Fruit fly (Drosophila melanogaster) whole organism, embryonic: Measurements from ENCODE around the gene corn.

Experiments used
- Atf-2 ChIP-seq: fragments of 200-800 bp; sonication (Bioruptor generic); optimal IDR thresholded peaks from 2 replicates; lab custom pipeline; 2016; ENCODE audit warnings: missing biosample characterization, missing genetic modification characterization
- Atf3 ChIP-seq: fragments of 200-800 bp; sonication (Bioruptor generic); optimal IDR thresholded peaks from 3 replicates; lab custom pipeline; 2016; ENCODE audit warnings: missing biosample characterization, missing genetic modification characterization
- CG10431 ChIP-seq: fragments of 200-800 bp; sonication (Bioruptor generic); optimal IDR thresholded peaks from 3 replicates; lab custom pipeline; 2018; ENCODE audit warnings: missing biosample characterization, mild to moderate bottlenecking, missing genetic modification characterization
- CG15514 ChIP-seq: fragments of 200-800 bp; sonication (Bioruptor generic); optimal IDR thresholded peaks from 3 replicates; lab custom pipeline; 2017; ENCODE audit warnings: missing biosample characterization, missing genetic modification characterization, mild to moderate bottlenecking, moderate library complexity, missing genetic modification reagents
- CG1603 ChIP-seq: fragments of 200-800 bp; sonication (Bioruptor generic); optimal IDR thresholded peaks from 2 replicates; lab custom pipeline; 2019; ENCODE audit warnings: missing biosample characterization, mild to moderate bottlenecking, missing genetic modification characterization, moderate library complexity
- CG16813 ChIP-seq: fragments of 200-800 bp; sonication (Bioruptor generic); IDR thresholded peaks from 3 replicates; pipeline ENCODE4 v1.3.6; 2022; ENCODE audit warnings: missing biosample characterization, missing genetic modification characterization; ENCODE audit not compliant: partially characterized antibody
- CG18599 ChIP-seq: fragments of 200-800 bp; sonication (Bioruptor generic); optimal IDR thresholded peaks from 3 replicates; lab custom pipeline; 2017; ENCODE audit warnings: missing biosample characterization, missing genetic modification characterization, mild to moderate bottlenecking, moderate library complexity, missing genetic modification reagents
- CG2678 ChIP-seq: fragments of 200-800 bp; sonication (Bioruptor generic); optimal IDR thresholded peaks from 3 replicates; lab custom pipeline; 2019; ENCODE audit warnings: missing biosample characterization, mild to moderate bottlenecking, missing genetic modification characterization, moderate library complexity
- CG3281 ChIP-seq: fragments of 200-800 bp; sonication (Bioruptor generic); optimal IDR thresholded peaks from 3 replicates; lab custom pipeline; 2017; ENCODE audit warnings: missing biosample characterization, mild to moderate bottlenecking, missing genetic modification characterization
- CG34376 ChIP-seq: fragments of 200-800 bp; sonication (Bioruptor generic); optimal IDR thresholded peaks from 2 replicates; lab custom pipeline; 2018; ENCODE audit warnings: missing biosample characterization, mild to moderate bottlenecking, missing genetic modification characterization
- CG4730 ChIP-seq: fragments of 200-800 bp; sonication (Bioruptor generic); IDR thresholded peaks from 2 replicates; pipeline ENCODE4 v1.3.6; 2022; ENCODE audit warnings: missing biosample characterization, missing genetic modification characterization
- CG6683 ChIP-seq: fragments of 200-800 bp; sonication (Bioruptor generic); optimal IDR thresholded peaks from 2 replicates; lab custom pipeline; 2017; ENCODE audit warnings: missing biosample characterization, mild to moderate bottlenecking, missing genetic modification characterization, missing genetic modification reagents
- CG8290 ChIP-seq, 3 experiments: fragments of 200-800 bp; sonication (Bioruptor generic); optimal IDR thresholded peaks; 2 replicates each; lab custom pipeline; 2016 to 2019; ENCODE audit warnings: missing biosample characterization in 3 of 3, missing genetic modification characterization in 3 of 3, mild to moderate bottlenecking in 2 of 3, moderate library complexity in 1 of 3
- CG8359 ChIP-seq: fragments of 200-800 bp; sonication (Bioruptor generic); optimal IDR thresholded peaks from 2 replicates; lab custom pipeline; 2017; ENCODE audit warnings: missing biosample characterization, mild to moderate bottlenecking, missing genetic modification characterization, borderline replicate concordance
- CG9797 ChIP-seq: fragments of 200-800 bp; sonication (Bioruptor generic); optimal IDR thresholded peaks from 3 replicates; lab custom pipeline; 2018; ENCODE audit warnings: missing biosample characterization, mild to moderate bottlenecking, missing genetic modification characterization
- CoRest ChIP-seq: fragments of 200-800 bp; sonication (Bioruptor generic); optimal IDR thresholded peaks from 3 replicates; lab custom pipeline; 2018; ENCODE audit warnings: missing biosample characterization, mild to moderate bottlenecking, missing genetic modification characterization, moderate library complexity
- D19B ChIP-seq: fragments of 200-800 bp; sonication (Bioruptor generic); optimal IDR thresholded peaks from 2 replicates; lab custom pipeline; 2017; ENCODE audit warnings: missing biosample characterization, mild to moderate bottlenecking, missing genetic modification characterization
- Dek ChIP-seq: fragments of 200-800 bp; sonication (Bioruptor generic); optimal IDR thresholded peaks from 3 replicates; lab custom pipeline; 2019; ENCODE audit warnings: missing biosample characterization, mild to moderate bottlenecking, missing genetic modification characterization, moderate library complexity
- HLHmδ ChIP-seq: fragments of 200-800 bp; sonication (Bioruptor generic); optimal IDR thresholded peaks from 2 replicates; lab custom pipeline; 2018; ENCODE audit warnings: missing biosample characterization, mild to moderate bottlenecking, missing genetic modification characterization, moderate library complexity
- HmgZ ChIP-seq: fragments of 200-800 bp; sonication (Bioruptor generic); optimal IDR thresholded peaks from 2 replicates; lab custom pipeline; 2018; ENCODE audit warnings: missing biosample characterization, mild to moderate bottlenecking, missing genetic modification characterization
- Hr3 ChIP-seq: fragments of 200-800 bp; sonication (Bioruptor generic); optimal IDR thresholded peaks from 3 replicates; lab custom pipeline; 2016; ENCODE audit warnings: missing biosample characterization, missing genetic modification characterization
- Hr39 ChIP-seq: fragments of >200 bp; optimal IDR thresholded peaks from 2 replicates; lab custom pipeline; 2017
- Mad ChIP-seq: fragments of 200-800 bp; sonication (Bioruptor generic); optimal IDR thresholded peaks from 2 replicates; lab custom pipeline; 2016; ENCODE audit warnings: missing biosample characterization, missing genetic modification characterization
- Med ChIP-seq: fragments of 200-800 bp; sonication (Bioruptor generic); peaks from one replicate; lab custom pipeline; 2016; ENCODE audit warnings: missing biosample characterization, missing genetic modification characterization, mild to moderate bottlenecking, inconsistent platforms, moderate library complexity
- Oli ChIP-seq: fragments of 200-800 bp; sonication (Bioruptor generic); optimal IDR thresholded peaks from 2 replicates; lab custom pipeline; 2018; ENCODE audit warnings: missing biosample characterization, mild to moderate bottlenecking, missing genetic modification characterization, moderate library complexity
- Pdp1 ChIP-seq, 2 experiments: fragments of 200-800 bp; sonication (Bioruptor generic); optimal IDR thresholded peaks; 3 replicates each; lab custom pipeline; 2016; ENCODE audit warnings: missing biosample characterization in 2 of 2, missing genetic modification characterization in 2 of 2, mild to moderate bottlenecking in 1 of 2, moderate library complexity in 1 of 2
- Vsx1 ChIP-seq: fragments of 200-800 bp; sonication (Bioruptor generic); optimal IDR thresholded peaks from 2 replicates; lab custom pipeline; 2017; ENCODE audit warnings: missing biosample characterization, mild to moderate bottlenecking, missing genetic modification characterization, missing genetic modification reagents
- ap ChIP-seq: fragments of 200-800 bp; sonication (Bioruptor generic); IDR thresholded peaks from 2 replicates; pipeline ENCODE4 v1.3.6; 2022; ENCODE audit warnings: missing biosample characterization, missing genetic modification characterization
- ewg ChIP-seq: fragments of 200-800 bp; sonication (Bioruptor generic); optimal IDR thresholded peaks from 3 replicates; lab custom pipeline; 2017; ENCODE audit warnings: mild to moderate bottlenecking, missing biosample characterization, missing genetic modification reagents, missing genetic modification characterization
- gem ChIP-seq: fragments of 200-800 bp; sonication (Bioruptor generic); optimal IDR thresholded peaks from 2 replicates; lab custom pipeline; 2019; ENCODE audit warnings: missing biosample characterization, mild to moderate bottlenecking, missing genetic modification characterization, moderate library complexity
- grau ChIP-seq: fragments of 200-800 bp; optimal IDR thresholded peaks from 3 replicates; lab custom pipeline; 2019; ENCODE audit warnings: missing biosample characterization, mild to moderate bottlenecking, missing genetic modification characterization, moderate library complexity
- gro ChIP-seq: fragments of 200-800 bp; sonication (Bioruptor generic); optimal IDR thresholded peaks from 2 replicates; lab custom pipeline; 2016; ENCODE audit warnings: missing biosample characterization, missing genetic modification characterization
- ham ChIP-seq: fragments of 200-800 bp; sonication (Bioruptor generic); IDR thresholded peaks from 2 replicates; pipeline ENCODE4 v1.3.6; 2022; ENCODE audit warnings: missing biosample characterization, missing genetic modification characterization
- lab ChIP-seq: fragments of 200-800 bp; sonication (Bioruptor generic); optimal IDR thresholded peaks from 3 replicates; lab custom pipeline; 2017; ENCODE audit warnings: missing biosample characterization, missing genetic modification characterization, mild to moderate bottlenecking, moderate library complexity, missing genetic modification reagents
- luna ChIP-seq: fragments of 200-800 bp; sonication (Bioruptor generic); optimal IDR thresholded peaks from 2 replicates; lab custom pipeline; 2016; ENCODE audit warnings: missing biosample characterization, missing genetic modification characterization
- maf-S ChIP-seq: fragments of 200-800 bp; sonication (Bioruptor generic); optimal IDR thresholded peaks from 2 replicates; lab custom pipeline; 2016; ENCODE audit warnings: missing biosample characterization, missing genetic modification characterization
- mirr ChIP-seq: fragments of 200-800 bp; sonication (Bioruptor generic); optimal IDR thresholded peaks from 3 replicates; lab custom pipeline; 2018; ENCODE audit warnings: missing biosample characterization, mild to moderate bottlenecking, missing genetic modification characterization
- org-1 ChIP-seq: fragments of 200-800 bp; sonication (Bioruptor generic); optimal IDR thresholded peaks from 2 replicates; lab custom pipeline; 2017; ENCODE audit warnings: missing biosample characterization, missing genetic modification characterization
- pzg ChIP-seq: fragments of 200-800 bp; sonication (Bioruptor generic); optimal IDR thresholded peaks from 3 replicates; lab custom pipeline; 2018; ENCODE audit warnings: missing biosample characterization, mild to moderate bottlenecking, missing genetic modification characterization, moderate library complexity
- sens ChIP-seq: fragments of 200-800 bp; sonication (Bioruptor generic); peaks from one replicate; lab custom pipeline; 2016; ENCODE audit warnings: missing biosample characterization, missing genetic modification characterization
- sob ChIP-seq: fragments of 200-800 bp; sonication (Bioruptor generic); IDR thresholded peaks from 2 replicates; pipeline ENCODE4 v1.3.6; 2022; ENCODE audit warnings: missing biosample characterization, missing genetic modification characterization
- stc ChIP-seq: fragments of 200-800 bp; sonication (Bioruptor generic); IDR thresholded peaks from 2 replicates; pipeline ENCODE4 v1.3.6; 2022; ENCODE audit warnings: missing biosample characterization, missing genetic modification characterization
- sug ChIP-seq: fragments of 200-800 bp; optimal IDR thresholded peaks from 2 replicates; lab custom pipeline; 2019; ENCODE audit warnings: missing biosample characterization, mild to moderate bottlenecking, missing genetic modification characterization, moderate library complexity
- toy ChIP-seq: fragments of 200-800 bp; sonication (Bioruptor generic); IDR thresholded peaks from 2 replicates; pipeline ENCODE4 v1.3.6; 2022; ENCODE audit warnings: missing biosample characterization, missing genetic modification characterization
- ttk ChIP-seq: fragments of 200-800 bp; sonication (Bioruptor generic); IDR thresholded peaks from 2 replicates; pipeline ENCODE4 v2.1.2; 2022; ENCODE audit warnings: missing biosample characterization, missing genetic modification characterization
- tup ChIP-seq: fragments of 200-800 bp; sonication (Bioruptor generic); optimal IDR thresholded peaks from 2 replicates; lab custom pipeline; 2016; ENCODE audit warnings: missing biosample characterization, mild to moderate bottlenecking, missing genetic modification characterization, moderate library complexity

Gene corn

DNA sequence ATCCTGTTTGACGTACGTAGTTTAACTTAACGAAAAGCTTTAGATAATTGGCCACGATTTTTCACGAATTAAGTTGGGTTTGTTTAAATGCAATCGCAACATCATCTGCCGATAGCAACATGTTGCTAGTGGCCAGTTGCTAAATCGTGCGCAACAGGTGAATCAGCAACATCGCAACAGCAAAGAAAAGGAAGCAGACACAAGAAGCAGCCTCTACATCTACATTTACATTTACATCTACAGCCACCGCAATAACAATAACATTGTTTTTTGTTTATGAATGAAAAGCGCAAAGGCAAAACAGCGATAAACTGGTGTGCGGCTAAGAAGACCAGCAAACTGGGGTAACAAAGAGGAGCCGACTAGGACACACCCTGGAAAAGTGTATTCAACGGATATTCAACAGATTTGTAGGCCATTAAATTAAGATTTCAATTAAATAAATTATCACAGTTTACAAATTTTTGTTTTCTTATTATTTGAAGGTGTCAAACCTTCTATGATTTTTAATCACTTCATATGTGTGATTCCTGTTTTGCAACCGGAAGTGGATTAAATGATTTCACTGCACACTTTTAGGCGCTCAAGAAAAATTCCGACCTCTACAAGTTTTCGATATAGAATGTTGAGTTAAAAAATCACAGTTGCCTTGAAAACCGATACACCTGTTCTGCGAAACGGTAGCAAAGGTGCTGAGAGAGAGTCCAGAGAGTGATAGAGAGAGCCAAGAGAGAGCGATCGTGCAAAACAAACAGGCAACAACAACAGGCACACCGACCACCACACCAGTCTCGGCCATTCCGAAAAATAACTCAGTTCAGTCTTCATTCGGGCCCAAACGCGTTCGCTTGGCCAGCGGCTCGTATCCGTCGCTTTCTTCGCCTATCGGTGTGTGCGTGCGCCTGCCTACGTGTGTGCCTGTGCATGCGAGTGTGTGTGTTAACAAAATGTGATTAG is 22.9 kb downstream of the corn start, which contains the start of gene melt (continued):
- TF ChIP-seq sob (GFP tag; lab: Robert Waterston, UW) (peak; percentile 69; the same call in 1 of the 2 replicates), Dek (peak; percentile 87), CG15514 (GFP tag; lab: Kevin White, UChicago) (peak; percentile 69), Atf-2 (GFP tag; lab: Kevin White, UChicago) (peak; percentile 93), lab (peak; percentile 85), CG10431 (peak; percentile 20), CG8359 (GFP tag; lab: Kevin White, UChicago) (peak; percentile 66), pzg (GFP tag; lab: Kevin White, UChicago) (no peak), Oli (tag; lab: Kevin White, UChicago) (peak; percentile 93), Atf3 (GFP tag; lab: Kevin White, UChicago) (peak; percentile 77), luna (GFP tag; lab: Kevin White, UChicago) (peak; percentile 31), CG3281 (GFP tag; lab: Kevin White, UChicago) (peak; percentile 89), Mad (GFP tag; lab: Kevin White, UChicago) (peak; percentile 82), tup (GFP tag; lab: Kevin White, UChicago) (peak; percentile 75), Hr39 (lab: Kevin White, UChicago) (no peak)

dm6 chr3L:7132593-7132992 is 24.3 kb downstream of the corn start:
- TF ChIP-seq D19B (no peak), CG9797 (GFP tag; lab: Kevin White, UChicago) (no peak), maf-S (GFP tag; lab: Kevin White, UChicago) (no peak), CG8290 (GFP tag; optimal IDR thresholded peaks at IDR 0.05; lab: Kevin White, UChicago) (no peak), CG8290 (tag; optimal IDR thresholded peaks at IDR 0.05; lab: Kevin White, UChicago) (peak in 1 of 2 experiments; percentile 5), sens (GFP tag; lab: Kevin White, UChicago) (peak; percentile 53), Med (GFP tag; lab: Kevin White, UChicago) (peak; percentile 28), gem (tag; lab: Kevin White, UChicago) (peak; percentile 54), HmgZ (peak; percentile 40), CG4730 (GFP tag; lab: Robert Waterston, UW) (no peak), stc (GFP tag; lab: Robert Waterston, UW) (no peak), ap (GFP tag; lab: Robert Waterston, UW) (no peak), ham (GFP tag; lab: Robert Waterston, UW) (no peak), grau (tag; lab: Kevin White, UChicago) (no peak), HLHmδ (no peak), gro (peak; percentile 41), tup (GFP tag; lab: Kevin White, UChicago) (no peak), lab (peak; percentile 52), ewg (GFP tag; lab: Kevin White, UChicago) (no peak), Vsx1 (GFP tag; lab: Kevin White, UChicago) (peak; percentile 24), org-1 (GFP tag; lab: Kevin White, UChicago) (no peak), CG18599 (GFP tag; lab: Kevin White, UChicago) (peak; percentile 17), Hr3 (GFP tag; lab: Kevin White, UChicago) (no peak), toy (GFP tag; lab: Robert Waterston, UW) (no peak), ttk (GFP tag; lab: Robert Waterston, UW) (no peak), mirr (GFP tag; lab: Kevin White, UChicago) (peak; percentile 83), sug (tag; lab: Kevin White, UChicago) (peak; percentile 57), CG34376 (peak; percentile 41), Pdp1 (GFP tag; optimal IDR thresholded peaks at IDR 0.05; lab: Kevin White, UChicago) (peak in 1 of 2 experiments; percentile 7), CoRest (no peak), CG6683 (no peak), CG2678 (tag; lab: Kevin White, UChicago) (peak; percentile 4), CG1603 (tag; lab: Kevin White, UChicago) (peak; percentile 4), CG16813 (GFP tag; lab: Robert Waterston, UW) (no peak)
